Worm (Caenorhabditis elegans) whole organism, dauer: ENCODE data around the gene tmem-131.

Experiments
- unc-62 ChIP-seq: sonication (generic microtip); optimal IDR thresholded peaks from 2 replicates; lab custom pipeline; 2017; ENCODE audit warnings: missing biosample characterization, missing genetic modification reagents, missing genetic modification characterization

The tmem-131 gene

DNA sequence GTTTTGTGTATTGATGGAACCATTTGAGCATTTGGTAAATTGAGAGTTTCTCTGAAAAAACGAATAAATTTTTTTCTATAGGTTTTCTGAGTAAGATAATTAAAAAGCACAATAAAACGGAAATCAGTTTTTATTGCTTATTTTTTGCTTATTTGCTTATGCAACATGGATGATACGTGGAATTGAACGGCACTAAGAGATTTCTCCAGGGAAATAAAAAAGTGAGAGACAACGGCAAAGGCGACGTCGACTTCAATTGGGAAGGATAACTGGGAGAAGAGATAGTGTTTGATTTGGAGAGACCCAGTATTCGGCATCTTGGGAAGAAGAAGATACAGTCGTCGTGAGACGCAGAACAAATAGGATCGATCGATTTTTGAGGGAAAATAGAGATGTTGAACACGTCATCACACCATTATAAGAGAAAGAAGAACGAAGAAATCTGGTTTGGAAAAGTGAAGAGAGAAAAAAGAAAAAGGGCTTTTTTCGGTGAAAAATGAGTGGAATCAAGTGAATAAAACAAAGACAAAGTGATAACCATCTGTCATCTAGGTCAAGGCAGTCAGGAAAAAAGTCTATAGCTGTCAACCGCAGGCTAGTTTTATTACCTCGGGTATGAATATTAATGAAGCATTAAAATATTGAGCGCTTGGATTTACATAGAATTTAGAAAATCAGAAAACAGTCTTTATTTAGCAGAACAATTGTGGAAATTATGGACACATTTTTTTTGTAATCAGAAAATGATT is at the start of gene tmem-131:
tmem-131 (minus strand) TSS at position 51 of the 749 bp plus-strand sequence.
- no peak for TF ChIP-seq unc-62 (GFP tag; lab: Kevin White, UChicago)

DNA sequence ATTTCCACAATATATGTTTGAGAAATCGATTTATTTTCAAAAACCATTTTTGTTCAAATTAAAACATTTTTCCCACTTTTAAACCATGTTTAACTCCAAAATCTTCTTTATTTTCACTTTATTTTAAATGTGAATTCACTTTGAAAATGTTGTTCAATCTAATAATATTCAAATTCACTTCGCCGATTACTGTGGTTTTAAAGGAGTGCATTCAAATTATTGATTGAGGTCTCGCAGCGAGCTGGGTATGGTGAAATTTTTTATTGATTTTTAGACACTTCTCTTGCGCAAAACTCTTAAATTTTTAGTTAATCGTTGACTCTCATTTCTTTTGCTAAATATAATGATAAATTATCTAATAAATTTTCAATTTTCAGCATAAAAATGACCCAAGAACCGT is 49.8 kb upstream of the tmem-131 start, which contains the start of gene C45G9.5:
C45G9.5 (plus strand) TSS at position 378 of the 400 bp plus-strand sequence.
- TF ChIP-seq unc-62 (GFP tag; lab: Kevin White, UChicago): no peak

DNA sequence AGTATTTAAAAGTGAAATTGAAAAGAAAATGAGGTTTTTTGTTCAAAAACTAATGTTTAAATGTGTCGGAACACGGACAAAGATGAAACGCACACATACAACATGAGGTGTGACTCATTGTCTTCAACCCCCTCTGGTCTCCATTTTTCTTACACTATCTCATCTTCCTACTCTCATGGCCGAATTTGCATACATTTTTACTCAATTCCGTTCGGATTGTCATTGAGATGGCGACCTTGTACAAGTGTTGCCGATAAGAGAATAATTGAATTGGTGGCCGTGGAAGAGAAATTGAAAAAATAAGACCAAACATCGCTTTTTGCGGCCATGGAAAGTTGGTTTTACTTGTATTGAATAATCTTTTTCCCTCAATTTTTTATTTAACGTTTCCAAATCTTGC is 49.2 kb upstream of the tmem-131 start, which contains the start of gene txbp-3:
txbp-3 (minus strand) TSS at position 285 of the 400 bp plus-strand sequence.
- no peak for TF ChIP-seq unc-62 (GFP tag; lab: Kevin White, UChicago)

DNA sequence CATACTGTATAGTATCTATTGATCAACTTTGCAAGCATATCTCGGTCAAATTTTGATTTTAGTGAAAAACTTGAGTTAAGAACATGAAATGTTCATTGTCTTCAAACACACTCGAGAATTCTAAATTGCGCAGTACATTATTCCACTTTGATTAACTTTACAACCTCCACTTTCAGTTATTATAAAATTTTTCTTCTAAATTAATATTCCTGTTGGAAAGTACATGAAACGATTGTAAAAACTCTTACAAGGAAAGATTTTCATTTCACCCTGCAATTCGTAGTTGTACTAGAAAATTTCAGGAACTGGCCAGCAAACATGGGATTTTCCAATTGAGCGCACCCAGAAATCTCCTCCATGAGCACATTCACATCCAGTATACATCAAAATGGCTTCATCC is 46.7 kb upstream of the tmem-131 start, which contains the start of gene C45G9.14:
C45G9.14 (plus strand) TSS at position 301 of the 400 bp plus-strand sequence.
- TF ChIP-seq unc-62 (GFP tag; lab: Kevin White, UChicago): no peak

DNA sequence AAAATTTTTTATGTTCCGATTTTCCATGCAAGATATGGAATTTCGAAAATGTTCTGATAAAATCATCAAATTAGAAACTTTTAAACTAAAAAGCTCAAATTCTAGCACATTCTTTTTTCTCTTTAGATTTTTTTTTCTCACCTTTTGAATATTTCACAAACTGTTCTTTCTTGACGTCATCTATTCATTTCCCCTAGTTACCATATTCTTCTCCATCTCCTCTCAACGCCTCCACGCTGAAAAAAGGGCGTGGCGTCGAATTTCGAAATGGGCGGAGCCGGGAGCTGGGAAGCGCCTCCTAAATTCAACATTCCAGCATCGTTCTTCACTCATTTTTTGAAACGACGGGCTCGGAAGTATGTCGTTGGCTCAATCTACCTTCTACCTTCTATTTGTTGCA is 44.2 kb upstream of the tmem-131 start, which contains the start of gene nlp-43:
nlp-43 (plus strand) TSS at position 301 of the 400 bp plus-strand sequence.
- no peak for TF ChIP-seq unc-62 (GFP tag; lab: Kevin White, UChicago)

DNA sequence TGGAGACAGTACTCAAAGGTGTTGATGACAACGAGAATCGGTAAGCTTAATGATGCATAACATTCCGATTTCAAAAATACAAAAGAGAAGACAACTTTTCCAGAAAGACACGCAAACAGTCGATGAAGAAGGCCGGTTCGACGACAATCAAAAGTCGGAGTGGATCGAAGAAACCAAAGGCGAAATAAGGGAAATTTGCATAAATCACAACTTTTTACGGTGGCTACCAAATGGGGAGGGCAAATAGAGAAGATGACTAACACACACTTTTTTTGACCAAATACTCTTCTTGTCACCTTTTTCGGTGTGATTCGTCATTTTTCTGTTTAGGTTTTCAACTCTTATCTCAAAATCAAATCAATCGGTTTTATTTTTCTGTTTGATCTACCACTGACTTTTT is 38.2 kb upstream of the tmem-131 start, which contains the start of gene C45G9.6:
C45G9.6 (plus strand) TSS at position 301 of the 400 bp plus-strand sequence.
- no peak for TF ChIP-seq unc-62 (GFP tag; lab: Kevin White, UChicago)

DNA sequence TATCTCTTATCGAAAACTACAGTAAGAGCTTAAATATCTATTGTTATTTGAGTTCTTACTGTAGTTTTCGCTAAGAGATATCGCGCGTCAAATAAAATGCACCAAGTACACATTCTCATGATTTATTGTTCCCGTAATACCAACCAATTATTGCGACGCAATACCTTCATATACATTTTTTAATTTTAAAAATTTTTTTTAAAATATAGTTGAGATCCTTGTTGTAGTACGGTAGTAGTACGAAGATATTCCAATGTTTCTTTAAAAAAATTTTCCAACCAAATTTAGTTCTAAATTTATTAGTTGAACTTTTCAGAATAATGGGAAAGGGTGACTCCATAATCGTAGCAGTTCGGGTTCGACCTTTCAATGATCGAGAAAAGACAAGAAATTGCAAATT is 32.7 kb upstream of the tmem-131 start, which contains the start of gene klp-6:
klp-6 (plus strand) TSS at position 301 of the 400 bp plus-strand sequence.
- no peak for TF ChIP-seq unc-62 (GFP tag; lab: Kevin White, UChicago)

DNA sequence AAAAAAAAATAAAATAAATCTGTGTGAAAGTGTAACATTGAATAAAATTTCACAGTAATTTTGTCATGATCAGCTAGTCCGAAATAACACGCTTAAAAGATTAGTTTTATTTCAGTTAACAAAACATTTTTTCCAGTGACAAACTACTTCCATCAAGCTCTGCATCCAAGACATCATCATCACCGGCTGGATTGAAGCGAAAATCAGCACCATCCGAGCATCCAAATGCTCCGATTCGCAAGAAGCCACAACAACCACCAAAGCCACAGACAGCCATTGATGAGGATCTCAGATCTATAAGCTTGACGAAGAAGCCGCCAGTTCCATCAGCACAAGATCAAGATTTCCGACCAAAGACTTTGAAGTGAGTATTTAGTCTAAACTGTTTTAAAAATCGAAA is 29.3 kb upstream of the tmem-131 start:
- TF ChIP-seq unc-62 (GFP tag; lab: Kevin White, UChicago): no peak

DNA sequence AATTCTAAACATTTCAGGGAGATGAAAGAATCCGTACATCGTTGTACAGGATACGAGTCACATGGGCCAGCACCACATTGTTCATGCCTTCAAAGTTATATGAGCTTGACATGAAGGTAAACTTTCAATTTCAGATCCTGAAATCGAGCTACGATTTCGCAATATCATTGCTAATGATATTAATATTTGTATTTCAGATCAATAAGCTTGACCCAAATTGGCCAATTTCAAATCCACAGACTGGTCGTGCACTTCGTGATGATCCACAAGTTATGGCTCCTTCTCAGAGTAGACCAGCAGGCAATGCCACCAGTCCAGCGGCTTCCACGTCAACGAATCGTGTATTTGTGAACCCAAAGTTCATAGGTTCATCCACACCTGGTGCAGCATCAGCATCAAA is 28.4 kb upstream of the tmem-131 start:
- TF ChIP-seq unc-62 (GFP tag; lab: Kevin White, UChicago): no peak

DNA sequence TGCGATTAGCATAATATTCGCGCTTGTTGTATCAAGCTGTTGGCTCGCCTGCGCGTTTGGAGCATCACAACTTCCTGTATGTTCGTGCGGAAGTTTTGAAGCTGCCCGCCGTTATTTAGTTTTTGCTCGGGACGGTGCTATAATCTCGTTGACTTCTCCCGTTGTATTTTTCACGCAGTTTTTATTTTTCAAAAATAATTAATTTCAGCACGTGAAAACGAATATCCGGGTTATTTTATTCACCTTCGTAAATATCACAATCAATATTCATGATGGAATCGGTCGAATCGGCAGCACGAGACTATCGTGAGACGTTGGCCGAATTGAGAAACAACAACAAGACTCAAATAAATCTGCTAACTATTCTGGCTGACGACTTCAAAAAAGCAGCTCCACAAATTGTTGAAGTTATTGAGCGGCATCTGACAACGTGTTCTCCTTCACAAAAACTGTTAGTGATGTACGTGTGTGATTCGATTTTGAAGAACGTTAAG is 27.2 kb upstream of the tmem-131 start:
- TF ChIP-seq unc-62 (GFP tag; lab: Kevin White, UChicago): no peak

DNA sequence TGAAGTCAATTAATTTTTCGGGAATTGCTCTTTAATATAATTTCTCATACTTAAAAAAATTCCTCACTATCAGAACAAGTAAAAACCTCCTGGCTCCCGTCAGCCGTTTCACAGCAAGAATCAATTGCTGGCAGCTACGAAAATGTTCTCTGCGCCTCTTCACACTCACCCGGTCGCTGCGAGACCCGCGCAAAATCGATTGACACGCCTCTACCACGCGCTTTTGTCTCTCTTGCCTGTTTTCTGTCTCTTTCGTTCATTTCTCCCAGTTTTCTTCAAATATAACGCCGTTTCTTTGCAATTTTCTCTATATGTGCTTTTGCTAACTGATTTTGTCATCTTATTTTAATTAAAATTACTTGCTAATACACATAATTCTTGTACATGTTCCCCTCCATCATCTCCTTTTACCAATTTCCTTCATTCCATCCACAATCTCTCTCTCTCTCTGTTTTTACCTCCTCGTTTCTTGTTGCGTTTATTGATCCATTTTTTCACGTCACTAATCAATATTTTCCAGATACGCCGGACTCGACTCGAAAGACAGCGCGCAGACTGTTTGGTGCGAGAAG is 26.5 kb upstream of the tmem-131 start, which contains the start of gene pcf-11:
pcf-11 (plus strand) TSS at position 522 of the 572 bp plus-strand sequence.
- no peak for TF ChIP-seq unc-62 (GFP tag; lab: Kevin White, UChicago)

DNA sequence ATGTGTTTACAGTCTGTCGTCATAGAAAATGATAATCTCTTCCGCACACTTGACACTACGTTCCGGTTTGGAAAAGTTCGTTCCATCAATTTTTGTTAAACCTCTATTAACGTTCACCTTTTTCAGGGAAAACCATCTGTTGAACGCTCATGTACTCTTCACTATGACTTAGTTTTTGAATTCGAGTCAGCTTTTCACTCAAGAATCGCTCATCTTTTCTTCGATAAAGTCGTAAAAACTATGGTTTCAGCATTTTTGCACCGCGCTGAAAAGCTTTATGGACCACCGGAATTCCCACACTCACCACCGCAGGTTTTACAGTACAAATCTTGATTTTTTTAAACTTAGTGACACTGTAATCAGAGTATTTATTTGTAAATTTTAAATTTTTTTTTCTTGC is 25.7 kb upstream of the tmem-131 start:
- no peak for TF ChIP-seq unc-62 (GFP tag; lab: Kevin White, UChicago)

DNA sequence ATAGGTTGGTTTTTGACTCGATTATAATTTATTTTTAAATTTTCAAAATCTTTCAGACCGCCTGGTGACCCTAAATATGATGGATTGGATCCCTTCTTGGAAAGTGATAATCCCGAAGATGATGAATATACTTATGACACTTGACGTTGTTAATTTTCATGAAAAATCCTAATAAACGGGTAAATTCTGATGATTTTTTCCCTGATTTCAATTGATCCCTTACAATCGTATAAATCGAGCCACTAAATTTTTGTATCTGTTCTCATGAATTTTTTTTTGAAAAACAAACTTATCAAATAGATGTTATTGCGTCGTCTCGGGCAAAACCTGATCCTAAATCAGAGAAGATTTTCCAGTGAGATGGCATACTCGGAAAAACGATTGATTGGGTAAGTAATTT is 25.0 kb upstream of the tmem-131 start, which contains the start of gene R144.13:
R144.13 (plus strand) TSS at position 301 of the 400 bp plus-strand sequence.
- TF ChIP-seq unc-62 (GFP tag; lab: Kevin White, UChicago): no peak

DNA sequence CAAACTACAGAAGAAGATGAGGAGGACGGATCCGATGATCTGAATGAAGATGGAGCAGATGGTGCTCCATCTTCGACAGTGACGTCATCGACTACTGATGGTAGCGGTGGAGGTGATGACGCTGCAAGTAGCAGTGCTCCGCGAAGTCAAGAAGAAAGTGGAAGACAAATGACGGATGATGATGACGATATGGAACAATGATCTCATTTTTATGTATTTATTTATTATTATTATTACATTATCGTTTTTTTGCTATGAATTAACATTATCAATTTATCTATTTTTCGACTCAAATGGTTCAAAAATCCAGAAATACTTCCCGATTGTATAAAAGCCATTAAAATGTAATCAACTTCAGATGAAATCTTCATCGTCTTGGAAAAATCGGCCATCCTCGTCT is 23.7 kb upstream of the tmem-131 start, which contains the start of gene R144.3:
R144.3 (plus strand) TSS at position 301 of the 400 bp plus-strand sequence.
- TF ChIP-seq unc-62 (GFP tag; lab: Kevin White, UChicago): no peak

DNA sequence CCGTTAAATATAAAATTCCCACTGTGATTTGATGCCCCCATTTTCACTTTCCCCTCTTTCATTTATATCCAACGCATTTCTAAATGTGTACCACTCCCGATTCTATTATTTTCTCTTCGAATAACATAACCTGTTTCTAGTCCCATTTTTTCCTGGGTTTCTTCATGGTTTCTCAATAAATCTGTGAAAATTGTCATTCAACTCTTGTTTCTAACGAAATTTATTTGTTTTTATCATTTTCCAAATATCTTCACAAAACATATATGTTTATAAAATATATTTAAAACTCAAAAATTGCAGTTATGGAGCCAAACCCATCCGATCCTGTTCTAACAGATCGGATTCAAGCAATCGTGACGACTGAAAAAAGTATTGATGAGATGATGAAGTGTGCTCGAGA is 23.0 kb upstream of the tmem-131 start, which contains the start of gene mdt-11:
mdt-11 (plus strand) TSS at position 301 of the 400 bp plus-strand sequence.
- no peak for TF ChIP-seq unc-62 (GFP tag; lab: Kevin White, UChicago)
